Worm (Caenorhabditis elegans) whole organism, L4/young adult: ENCODE data around the gene rpb-12.

ENCODE experiments used
- W03F9.2 ChIP-seq: fragments of 150-350 bp; optimal IDR thresholded peaks from 2 replicates; lab custom pipeline; 2014; ENCODE audit warnings: missing biosample characterization, missing genetic modification characterization
- him-1 ChIP-seq: sonication (generic microtip); optimal IDR thresholded peaks from 2 replicates; lab custom pipeline; 2016; ENCODE audit warnings: missing genotype, missing genetic modification reagents, missing genetic modification characterization, missing compliant biosample characterization

DNA sequence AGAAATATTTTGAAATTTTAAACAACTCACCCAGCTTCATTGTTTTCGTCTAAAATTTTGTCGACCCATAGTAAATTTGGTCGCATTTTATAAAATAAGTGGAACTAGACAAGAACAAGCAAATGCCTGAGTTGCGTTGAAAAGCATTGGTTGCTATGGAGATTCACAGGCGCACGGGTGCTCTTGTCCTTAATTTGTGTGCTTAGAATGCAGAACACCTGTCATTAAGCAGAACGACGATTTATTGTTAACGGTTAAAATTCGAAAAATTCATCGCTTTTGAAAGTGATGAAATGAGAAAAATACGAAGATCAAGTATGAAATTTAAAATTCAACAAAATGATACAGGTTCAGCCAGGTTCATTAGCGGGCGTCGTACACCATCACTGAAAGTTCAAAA lies 558 bp downstream of the rpb-12 start, which contains the start of gene daf-10:
- no peak for TF ChIP-seq him-1 (tag; lab: Kevin White, UChicago)
- TF ChIP-seq W03F9.2 (tag; lab: Kevin White, UChicago), result no peak
